Worm (Caenorhabditis elegans) whole organism, L1 larva: ENCODE data around the gene F41F3.3.
A peak's percentile ranks its signal among the peaks of the same experiment; 100 is the strongest.

ENCODE experiments used
- C04F5.9 ChIP-seq: sonication (generic microtip); optimal IDR thresholded peaks from 2 replicates; lab custom pipeline; 2016; ENCODE audit warnings: missing genetic modification characterization, missing compliant biosample characterization
- F16B12.6 ChIP-seq: fragments of 150-350 bp; optimal IDR thresholded peaks from 2 replicates; lab custom pipeline; 2014; ENCODE audit warnings: missing biosample characterization, missing genetic modification characterization
- aha-1 ChIP-seq: fragments of 150-350 bp; optimal IDR thresholded peaks from 2 replicates; lab custom pipeline; 2014; ENCODE audit warnings: missing biosample characterization, missing genetic modification characterization
- alr-1 ChIP-seq: fragments of 200-800 bp; sonication (Bioruptor generic); optimal IDR thresholded peaks from 2 replicates; lab custom pipeline; 2018; ENCODE audit warnings: borderline replicate concordance, mild to moderate bottlenecking, missing genetic modification characterization, missing compliant biosample characterization
- ama-1 ChIP-seq: fragments of 150-350 bp; optimal IDR thresholded peaks from 2 replicates; lab custom pipeline; 2014
- blmp-1 ChIP-seq: fragments of 150-350 bp; optimal IDR thresholded peaks from 2 replicates; lab custom pipeline; 2014; ENCODE audit warnings: missing biosample characterization, missing genetic modification characterization
- ceh-90 ChIP-seq: sonication (generic microtip); optimal IDR thresholded peaks from 2 replicates; lab custom pipeline; 2016; ENCODE audit warnings: missing genetic modification characterization, missing compliant biosample characterization
- efl-1 ChIP-seq, 4 experiments: fragments of 150-350 bp; optimal IDR thresholded peaks in 3 of 4; peaks in 1 of 4; 1 replicate in 1 of 4; 2 replicates in 3 of 4; lab custom pipeline; 2014; ENCODE audit warnings: missing biosample characterization in 2 of 4, missing genetic modification characterization in 2 of 4, missing genetic modification reagents in 2 of 4
- efl-3 ChIP-seq: fragments of 200-800 bp; sonication (Bioruptor generic); optimal IDR thresholded peaks from 2 replicates; lab custom pipeline; 2018; ENCODE audit warnings: mild to moderate bottlenecking, missing genetic modification characterization, missing compliant biosample characterization
- egl-27 ChIP-seq, 2 experiments: fragments of 150-350 bp in 1 of 2; sonication (generic microtip); optimal IDR thresholded peaks; 3 replicates each; lab custom pipeline; 2017 to 2018; ENCODE audit warnings: missing biosample characterization in 2 of 2, missing genetic modification characterization in 2 of 2, missing genetic modification reagents in 2 of 2
- elt-2 ChIP-seq: sonication (generic microtip); optimal IDR thresholded peaks from 2 replicates; lab custom pipeline; 2016; ENCODE audit warnings: missing genetic modification characterization, mild to moderate bottlenecking, inconsistent platforms, missing compliant biosample characterization, missing genetic modification reagents
- elt-3 ChIP-seq, 6 experiments: fragments of 150-350 bp in 1 of 6; sonication (generic microtip); optimal IDR thresholded peaks; 2 replicates each; lab custom pipeline; 2017 to 2018; ENCODE audit warnings: missing biosample characterization in 6 of 6, missing genetic modification characterization in 6 of 6, inconsistent platforms in 1 of 6
- ets-5 ChIP-seq: fragments of 200-800 bp; sonication (Bioruptor generic); IDR thresholded peaks from 2 replicates; pipeline ENCODE4 v1.3.6; 2022; ENCODE audit warnings: missing genetic modification characterization, missing compliant biosample characterization
- hlh-17 ChIP-seq: fragments of 200-800 bp; sonication (Bioruptor generic); optimal IDR thresholded peaks from 2 replicates; lab custom pipeline; 2018; ENCODE audit warnings: missing genetic modification characterization, mild to moderate bottlenecking, missing compliant biosample characterization, moderate library complexity, borderline replicate concordance
- hpl-2 ChIP-seq: fragments of 150-350 bp; optimal IDR thresholded peaks from 2 replicates; lab custom pipeline; 2014; ENCODE audit warnings: missing biosample characterization, missing genetic modification reagents, missing genetic modification characterization
- irx-1 ChIP-seq: sonication (generic microtip); optimal IDR thresholded peaks from 2 replicates; lab custom pipeline; 2016; ENCODE audit warnings: missing genetic modification characterization, missing compliant biosample characterization
- isw-1 ChIP-seq: fragments of 200-800 bp; sonication (Bioruptor generic); IDR thresholded peaks from 2 replicates; pipeline ENCODE4 v1.3.6; 2022; ENCODE audit warnings: missing genetic modification characterization, missing compliant biosample characterization
- jun-1 ChIP-seq: fragments of 150-350 bp; optimal IDR thresholded peaks from 2 replicates; lab custom pipeline; 2014; ENCODE audit warnings: missing biosample characterization, missing genetic modification reagents, missing genetic modification characterization
- lin-13 ChIP-seq: fragments of 150-350 bp; optimal IDR thresholded peaks from 2 replicates; lab custom pipeline; 2014; ENCODE audit warnings: missing biosample characterization, missing genetic modification reagents, missing genetic modification characterization
- lin-14 ChIP-seq: fragments of 200-800 bp; sonication (Bioruptor generic); optimal IDR thresholded peaks from 2 replicates; lab custom pipeline; 2018; ENCODE audit warnings: mild to moderate bottlenecking, missing genetic modification characterization, moderate library complexity, missing compliant biosample characterization
- lin-15B ChIP-seq: fragments of 150-350 bp; sonication (generic microtip); optimal IDR thresholded peaks from 3 replicates; lab custom pipeline; 2014; ENCODE audit warnings: missing biosample characterization, missing genetic modification characterization
- lin-39 ChIP-seq: fragments of 150-350 bp; optimal IDR thresholded peaks from 2 replicates; lab custom pipeline; 2014; ENCODE audit warnings: missing biosample characterization, missing genetic modification reagents, missing genetic modification characterization
- lir-3 ChIP-seq: sonication (generic microtip); optimal IDR thresholded peaks from 2 replicates; lab custom pipeline; 2016; ENCODE audit warnings: mild to moderate bottlenecking, missing genetic modification characterization, moderate library complexity, missing compliant biosample characterization; ENCODE audit not compliant: poor library complexity
- lsy-2 ChIP-seq, 2 experiments: fragments of 150-350 bp; optimal IDR thresholded peaks; 2 replicates each; lab custom pipeline; 2014; ENCODE audit warnings: missing biosample characterization in 2 of 2, missing genetic modification characterization in 2 of 2
- mab-9 ChIP-seq: fragments of 200-800 bp; sonication (Bioruptor generic); IDR thresholded peaks from 2 replicates; pipeline ENCODE4 v1.3.6; 2022; ENCODE audit warnings: missing genetic modification reagents, missing genetic modification characterization, missing compliant biosample characterization
- mef-2 ChIP-seq: fragments of 150-350 bp; optimal IDR thresholded peaks from 2 replicates; lab custom pipeline; 2014; ENCODE audit warnings: missing biosample characterization, missing genetic modification characterization
- mep-1 ChIP-seq: fragments of 150-350 bp; optimal IDR thresholded peaks from 2 replicates; lab custom pipeline; 2014; ENCODE audit warnings: missing biosample characterization, missing genetic modification characterization
- nhr-20 ChIP-seq: sonication (generic microtip); optimal IDR thresholded peaks from 2 replicates; lab custom pipeline; 2016; ENCODE audit warnings: mild to moderate bottlenecking, missing genetic modification characterization, missing compliant biosample characterization
- nhr-71 ChIP-seq: sonication (generic microtip); optimal IDR thresholded peaks from 2 replicates; lab custom pipeline; 2016; ENCODE audit warnings: mild to moderate bottlenecking, missing genetic modification characterization, moderate library complexity, missing compliant biosample characterization
- nhr-76 ChIP-seq: sonication (generic microtip); optimal IDR thresholded peaks from 2 replicates; lab custom pipeline; 2017; ENCODE audit warnings: missing biosample characterization, missing genetic modification characterization
- nhr-84 ChIP-seq: sonication (generic microtip); optimal IDR thresholded peaks from 2 replicates; lab custom pipeline; 2017; ENCODE audit warnings: missing biosample characterization, missing genetic modification characterization
- nhr-85 ChIP-seq: sonication (generic microtip); peaks from one replicate; lab custom pipeline; 2016; ENCODE audit warnings: missing genetic modification characterization, inconsistent platforms, missing compliant biosample characterization
- pag-3 ChIP-seq: sonication (generic microtip); optimal IDR thresholded peaks from 2 replicates; lab custom pipeline; 2017; ENCODE audit warnings: missing genetic modification characterization, mild to moderate bottlenecking, missing compliant biosample characterization, antibody characterized with exemption, borderline replicate concordance; ENCODE audit not compliant: insufficient read depth
- pax-3 ChIP-seq: fragments of 200-800 bp; sonication (Bioruptor generic); optimal IDR thresholded peaks from 2 replicates; lab custom pipeline; 2018; ENCODE audit warnings: mild to moderate bottlenecking, missing genetic modification characterization, moderate library complexity, missing compliant biosample characterization
- pqm-1 ChIP-seq: sonication (generic microtip); optimal IDR thresholded peaks from 3 replicates; lab custom pipeline; 2017; ENCODE audit warnings: missing biosample characterization, missing genetic modification characterization
- skn-1 ChIP-seq: fragments of 150-350 bp; optimal IDR thresholded peaks from 2 replicates; lab custom pipeline; 2014; ENCODE audit warnings: missing biosample characterization, missing genetic modification characterization
- sox-4 ChIP-seq: sonication (generic microtip); optimal IDR thresholded peaks from 2 replicates; lab custom pipeline; 2016; ENCODE audit warnings: missing genetic modification characterization, missing compliant biosample characterization
- tbx-2 ChIP-seq: sonication (generic microtip); optimal IDR thresholded peaks from 2 replicates; lab custom pipeline; 2016; ENCODE audit warnings: missing genetic modification characterization, missing compliant biosample characterization
- tlp-1 ChIP-seq: fragments of 150-350 bp; optimal IDR thresholded peaks from 2 replicates; lab custom pipeline; 2014; ENCODE audit warnings: missing biosample characterization, missing genetic modification characterization
- unc-130 ChIP-seq: fragments of 150-350 bp; optimal IDR thresholded peaks from 2 replicates; lab custom pipeline; 2017; ENCODE audit warnings: missing biosample characterization, missing genetic modification characterization, inconsistent platforms
- unc-86 ChIP-seq: sonication (generic microtip); optimal IDR thresholded peaks from 2 replicates; lab custom pipeline; 2016; ENCODE audit warnings: missing genetic modification characterization, missing compliant biosample characterization
- vab-15 ChIP-seq: sonication (generic microtip); optimal IDR thresholded peaks from 2 replicates; lab custom pipeline; 2017; ENCODE audit warnings: missing genotype, mild to moderate bottlenecking, missing genetic modification characterization, missing compliant biosample characterization
- zag-1 ChIP-seq: fragments of 150-350 bp; optimal IDR thresholded peaks from 2 replicates; lab custom pipeline; 2014; ENCODE audit warnings: missing biosample characterization, missing genetic modification characterization
- zip-4 ChIP-seq: fragments of 200-800 bp; sonication (Bioruptor generic); optimal IDR thresholded peaks from 2 replicates; lab custom pipeline; 2018; ENCODE audit warnings: mild to moderate bottlenecking, missing genetic modification characterization, moderate library complexity, missing compliant biosample characterization
- ztf-11 ChIP-seq, 2 experiments: sonication (generic microtip); optimal IDR thresholded peaks; 2 replicates each; lab custom pipeline; 2016 to 2017; ENCODE audit warnings: missing genetic modification characterization in 2 of 2, missing biosample characterization in 1 of 2, missing compliant biosample characterization in 1 of 2
- ztf-4 ChIP-seq: fragments of 150-350 bp; optimal IDR thresholded peaks from 2 replicates; lab custom pipeline; 2014; ENCODE audit warnings: missing biosample characterization, missing genetic modification characterization

The F41F3.3 gene

DNA sequence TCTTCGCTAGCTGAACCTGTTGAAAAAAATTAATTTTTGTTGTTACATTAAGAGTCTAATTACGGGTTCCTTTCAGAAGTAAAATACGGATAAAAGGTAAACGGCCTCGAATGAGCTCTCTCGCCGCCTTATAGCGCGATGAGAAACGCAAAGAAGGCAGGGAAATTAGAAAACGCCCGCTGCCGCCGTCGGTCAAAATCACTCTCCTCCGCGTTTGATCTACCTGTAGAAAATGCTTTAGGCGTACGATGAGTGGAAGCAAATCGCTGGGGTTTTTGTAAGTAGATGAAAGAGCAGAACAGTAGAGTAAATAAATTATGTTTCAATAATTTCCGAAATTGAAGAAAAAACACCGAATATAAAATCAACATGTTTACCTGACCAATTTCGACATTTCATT lies 10.9 kb downstream of the F41F3.3 start:
- TF ChIP-seq hlh-17 (GFP tag; lab: Kevin White, UChicago) (no peak), vab-15 (no peak), alr-1 (tag; lab: Kevin White, UChicago) (no peak), hpl-2 (GFP tag; lab: Kevin White, UChicago) (no peak), F16B12.6 (tag; lab: Kevin White, UChicago) (no peak), zip-4 (GFP tag; lab: Kevin White, UChicago) (no peak), sox-4 (no peak), lin-13 (no peak), nhr-84 (tag; lab: Kevin White, UChicago) (no peak), unc-130 (tag; lab: Kevin White, UChicago) (no peak), nhr-20 (no peak), elt-3 (tag; optimal IDR thresholded peaks at IDR 0.05; lab: Kevin White, UChicago) (no peak), aha-1 (tag; lab: Kevin White, UChicago) (no peak), ets-5 (no peak), lir-3 (tag; lab: Kevin White, UChicago) (no peak), lin-39 (no peak), C04F5.9 (tag; lab: Kevin White, UChicago) (no peak), irx-1 (no peak)

DNA sequence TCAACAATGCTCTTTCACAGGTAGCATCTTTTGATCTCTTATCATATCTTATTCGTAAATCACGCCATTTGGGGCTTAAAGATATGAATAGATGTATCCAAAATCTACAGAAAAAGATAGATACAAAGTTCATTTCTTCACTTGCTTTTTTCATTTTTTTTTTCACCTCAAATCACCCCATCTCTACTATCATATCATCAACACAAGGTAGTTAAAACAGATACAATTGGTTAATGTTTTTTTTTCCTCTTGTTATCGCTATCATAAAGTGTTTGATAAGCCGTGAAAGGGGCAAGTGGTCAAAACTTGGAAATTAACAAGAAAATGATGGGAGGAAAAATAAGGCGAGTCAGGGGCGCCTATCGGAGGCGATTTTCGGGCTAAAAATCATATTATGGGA lies 17.8 kb downstream of the F41F3.3 start:
- peak; percentile 17 for TF ChIP-seq nhr-71
- TF ChIP-seq vab-15: no peak
- no peak for TF ChIP-seq lsy-2 (tag; optimal IDR thresholded peaks at IDR 0.05; lab: Kevin White, UChicago)
- peak; percentile 22 for TF ChIP-seq nhr-20
- TF ChIP-seq mab-9 (GFP tag; lab: Robert Waterston, UW): no peak
- TF ChIP-seq zag-1: no peak
- peak; percentile 46 for TF ChIP-seq blmp-1
- no peak for TF ChIP-seq egl-27 (tag; optimal IDR thresholded peaks at IDR 0.05; lab: Kevin White, UChicago)
- TF ChIP-seq ceh-90 (tag; lab: Kevin White, UChicago): no peak
- TF ChIP-seq ztf-4 (tag; lab: Kevin White, UChicago): no peak
- TF ChIP-seq ztf-11 (tag; optimal IDR thresholded peaks at IDR 0.05; lab: Kevin White, UChicago): no peak
- TF ChIP-seq pax-3 (tag; lab: Kevin White, UChicago): no peak
- no peak for TF ChIP-seq skn-1
- no peak for TF ChIP-seq unc-86 (tag; lab: Kevin White, UChicago)
- TF ChIP-seq F16B12.6 (tag; lab: Kevin White, UChicago): no peak
- TF ChIP-seq lin-15B (tag; lab: Kevin White, UChicago): no peak
- no peak for TF ChIP-seq tlp-1 (tag; lab: Kevin White, UChicago)
- TF ChIP-seq mef-2: no peak
- TF ChIP-seq nhr-85 (tag; lab: Kevin White, UChicago): peak; percentile 53
- TF ChIP-seq efl-3: no peak
- TF ChIP-seq ama-1 (lab: Kevin White, UChicago): no peak
- TF ChIP-seq nhr-76 (tag; lab: Kevin White, UChicago): no peak
- TF ChIP-seq pag-3 (tag; lab: Kevin White, UChicago): no peak
- TF ChIP-seq elt-2: peak; percentile 23
- no peak for TF ChIP-seq lir-3 (tag; lab: Kevin White, UChicago)
- no peak for TF ChIP-seq isw-1 (GFP tag; lab: Robert Waterston, UW)
- TF ChIP-seq irx-1: no peak
- peak; percentile 48 for TF ChIP-seq lin-14 (GFP tag; lab: Kevin White, UChicago)
- no peak for TF ChIP-seq jun-1 (tag; lab: Kevin White, UChicago)
- no peak for TF ChIP-seq efl-1 (optimal IDR thresholded peaks at IDR 0.05; lab: Kevin White, UChicago)
- TF ChIP-seq efl-1 (GFP tag; optimal IDR thresholded peaks at IDR 0.05 in 1 of 2; lab: Kevin White, UChicago): peak in 1 of 2 experiments; percentile 6
- no peak for TF ChIP-seq tbx-2 (tag; lab: Kevin White, UChicago)
- peak; percentile 38 for TF ChIP-seq pqm-1
- peak; percentile 24 for TF ChIP-seq mep-1
- peak in 5 of 6 experiments; percentile 91 to 97 (median 96) for TF ChIP-seq elt-3 (tag; optimal IDR thresholded peaks at IDR 0.05; lab: Kevin White, UChicago)
